Worm (Caenorhabditis elegans) whole organism, late embryonic: ENCODE measurements around the gene grl-12.
A peak's percentile ranks its signal among the peaks of the same experiment; 100 is the strongest.

Experiments used
- C08G9.2 ChIP-seq: sonication (generic microtip); optimal IDR thresholded peaks from 2 replicates; lab custom pipeline; 2016; ENCODE audit warnings: mild to moderate bottlenecking, missing genetic modification characterization, moderate library complexity, missing compliant biosample characterization
- C38D4.7 ChIP-seq: fragments of 200-800 bp; sonication (Bioruptor generic); optimal IDR thresholded peaks from 2 replicates; lab custom pipeline; 2018; ENCODE audit warnings: mild to moderate bottlenecking, missing genetic modification characterization, moderate library complexity, missing compliant biosample characterization
- F13H6.1 ChIP-seq: sonication (generic microtip); optimal IDR thresholded peaks from 2 replicates; lab custom pipeline; 2016; ENCODE audit warnings: missing genetic modification characterization, missing compliant biosample characterization
- K02D7.2 ChIP-seq: sonication (generic microtip); optimal IDR thresholded peaks from 2 replicates; lab custom pipeline; 2017; ENCODE audit warnings: mild to moderate bottlenecking, missing genetic modification characterization, missing compliant biosample characterization
- T23F11.4 ChIP-seq: fragments of 200-800 bp; sonication (Bioruptor generic); optimal IDR thresholded peaks from 2 replicates; lab custom pipeline; 2018; ENCODE audit warnings: mild to moderate bottlenecking, missing genetic modification characterization, missing compliant biosample characterization
- Y22D7AL.16 ChIP-seq: sonication (generic microtip); optimal IDR thresholded peaks from 2 replicates; lab custom pipeline; 2016; ENCODE audit warnings: missing genetic modification characterization, missing compliant biosample characterization
- ahr-1 ChIP-seq: sonication (generic microtip); optimal IDR thresholded peaks from 2 replicates; lab custom pipeline; 2016; ENCODE audit warnings: missing genetic modification characterization, missing compliant biosample characterization
- ceh-14 ChIP-seq: sonication (generic microtip); optimal IDR thresholded peaks from 2 replicates; lab custom pipeline; 2016; ENCODE audit warnings: missing genotype, missing genetic modification characterization, missing compliant biosample characterization
- ceh-19 ChIP-seq: fragments of 200-800 bp; sonication (Bioruptor generic); optimal IDR thresholded peaks from 2 replicates; lab custom pipeline; 2018; ENCODE audit warnings: mild to moderate bottlenecking, missing genetic modification characterization, missing compliant biosample characterization
- ceh-2 ChIP-seq: sonication (generic microtip); optimal IDR thresholded peaks from 2 replicates; lab custom pipeline; 2016; ENCODE audit warnings: missing genotype, missing genetic modification characterization, missing compliant biosample characterization
- ceh-24 ChIP-seq: sonication (generic microtip); optimal IDR thresholded peaks from 2 replicates; lab custom pipeline; 2016; ENCODE audit warnings: mild to moderate bottlenecking, missing genetic modification characterization, missing compliant biosample characterization
- ceh-31 ChIP-seq: sonication (generic microtip); optimal IDR thresholded peaks from 2 replicates; lab custom pipeline; 2016; ENCODE audit warnings: missing genetic modification characterization, missing compliant biosample characterization
- ceh-34 ChIP-seq: sonication (generic microtip); optimal IDR thresholded peaks from 2 replicates; lab custom pipeline; 2016; ENCODE audit warnings: mild to moderate bottlenecking, missing genetic modification characterization, missing compliant biosample characterization
- ceh-45 ChIP-seq: fragments of 200-800 bp; sonication (Bioruptor generic); IDR thresholded peaks from 2 replicates; pipeline ENCODE4 v1.3.6; 2022; ENCODE audit warnings: missing genetic modification reagents, missing genetic modification characterization, missing compliant biosample characterization
- ceh-9 ChIP-seq: sonication (generic microtip); optimal IDR thresholded peaks from 2 replicates; lab custom pipeline; 2016; ENCODE audit warnings: mild to moderate bottlenecking, missing genetic modification characterization, inconsistent platforms, missing compliant biosample characterization
- dmd-4 ChIP-seq: sonication (generic microtip); optimal IDR thresholded peaks from 2 replicates; lab custom pipeline; 2016; ENCODE audit warnings: borderline replicate concordance, missing genetic modification characterization, missing compliant biosample characterization
- eyg-1 ChIP-seq: sonication (generic microtip); optimal IDR thresholded peaks from 2 replicates; lab custom pipeline; 2016; ENCODE audit warnings: missing genotype, missing genetic modification characterization, missing compliant biosample characterization
- fax-1 ChIP-seq: sonication (generic microtip); optimal IDR thresholded peaks from 2 replicates; lab custom pipeline; 2016; ENCODE audit warnings: missing genotype, missing genetic modification characterization, missing compliant biosample characterization
- hlh-15 ChIP-seq: sonication (generic microtip); optimal IDR thresholded peaks from 2 replicates; lab custom pipeline; 2016; ENCODE audit warnings: missing genetic modification characterization, missing compliant biosample characterization
- hlh-30 ChIP-seq: sonication (generic microtip); optimal IDR thresholded peaks from 2 replicates; lab custom pipeline; 2017; ENCODE audit warnings: antibody characterized with exemption, missing genetic modification characterization, missing compliant biosample characterization; ENCODE audit not compliant: insufficient read depth
- hlh-6 ChIP-seq: sonication (generic microtip); optimal IDR thresholded peaks from 2 replicates; lab custom pipeline; 2016; ENCODE audit warnings: missing genotype, missing genetic modification characterization, missing compliant biosample characterization
- lim-6 ChIP-seq: sonication (generic microtip); optimal IDR thresholded peaks from 2 replicates; lab custom pipeline; 2016; ENCODE audit warnings: missing genetic modification characterization, missing compliant biosample characterization
- lin-11 ChIP-seq: fragments of 200-800 bp; sonication (Bioruptor generic); optimal IDR thresholded peaks from 2 replicates; lab custom pipeline; 2018; ENCODE audit warnings: mild to moderate bottlenecking, missing genetic modification characterization, missing compliant biosample characterization
- madf-2 ChIP-seq: sonication (generic microtip); optimal IDR thresholded peaks from 2 replicates; lab custom pipeline; 2017; ENCODE audit warnings: missing genetic modification characterization, missing compliant biosample characterization
- nfya-1 ChIP-seq: sonication (generic microtip); optimal IDR thresholded peaks from 2 replicates; lab custom pipeline; 2017; ENCODE audit warnings: missing genetic modification characterization, mild to moderate bottlenecking, missing compliant biosample characterization, antibody characterized with exemption, moderate library complexity
- nhr-11 ChIP-seq: fragments of 150-350 bp; optimal IDR thresholded peaks from 2 replicates; lab custom pipeline; 2014; ENCODE audit warnings: missing biosample characterization, missing genetic modification characterization
- nhr-232 ChIP-seq: sonication (generic microtip); optimal IDR thresholded peaks from 2 replicates; lab custom pipeline; 2016; ENCODE audit warnings: missing genetic modification characterization, missing compliant biosample characterization
- npax-4 ChIP-seq: sonication (generic microtip); optimal IDR thresholded peaks from 2 replicates; lab custom pipeline; 2016; ENCODE audit warnings: missing genetic modification characterization, missing compliant biosample characterization
- pag-3 ChIP-seq: sonication (generic microtip); optimal IDR thresholded peaks from 2 replicates; lab custom pipeline; 2016; ENCODE audit warnings: missing compliant biosample characterization, missing genetic modification characterization, borderline replicate concordance
- pat-9 ChIP-seq: fragments of 200-800 bp; sonication (Bioruptor generic); optimal IDR thresholded peaks from 2 replicates; lab custom pipeline; 2018; ENCODE audit warnings: mild to moderate bottlenecking, missing genetic modification characterization, moderate library complexity, missing compliant biosample characterization
- pax-1 ChIP-seq: fragments of 150-350 bp; optimal IDR thresholded peaks from 2 replicates; lab custom pipeline; 2014; ENCODE audit warnings: missing biosample characterization, missing genetic modification characterization
- pqm-1 ChIP-seq: sonication (generic microtip); optimal IDR thresholded peaks from 2 replicates; lab custom pipeline; 2016; ENCODE audit warnings: missing genetic modification characterization, missing compliant biosample characterization
- ref-2 ChIP-seq: sonication (generic microtip); optimal IDR thresholded peaks from 2 replicates; lab custom pipeline; 2016; ENCODE audit warnings: missing genetic modification characterization, missing compliant biosample characterization
- rnt-1 ChIP-seq: sonication (generic microtip); optimal IDR thresholded peaks from 2 replicates; lab custom pipeline; 2016; ENCODE audit warnings: missing genetic modification characterization, missing compliant biosample characterization
- sox-2 ChIP-seq: fragments of 200-800 bp; sonication (Bioruptor generic); IDR thresholded peaks from 2 replicates; pipeline ENCODE4 v1.3.6; 2022; ENCODE audit warnings: missing genetic modification reagents, missing genetic modification characterization, missing compliant biosample characterization
- tbx-2 ChIP-seq: sonication (generic microtip); optimal IDR thresholded peaks from 2 replicates; lab custom pipeline; 2016; ENCODE audit warnings: missing genetic modification characterization, missing compliant biosample characterization
- tbx-7 ChIP-seq: sonication (generic microtip); optimal IDR thresholded peaks from 2 replicates; lab custom pipeline; 2016; ENCODE audit warnings: missing genotype, missing genetic modification characterization, missing compliant biosample characterization
- ttx-3 ChIP-seq: sonication (generic microtip); optimal IDR thresholded peaks from 2 replicates; lab custom pipeline; 2016; ENCODE audit warnings: missing genetic modification reagents, missing genetic modification characterization, missing compliant biosample characterization
- unc-3 ChIP-seq, 2 experiments: fragments of 200-800 bp in 1 of 2; sonication (Bioruptor generic) in 1 of 2; sonication (generic microtip) in 1 of 2; conservative IDR thresholded peaks in 1 of 2; optimal IDR thresholded peaks in 1 of 2; 2 replicates each; pipeline versions ENCODE4 v1.3.6 to Lab custom; 2016 to 2022; ENCODE audit warnings: missing compliant biosample characterization in 2 of 2, missing genetic modification characterization in 2 of 2, missing genetic modification reagents in 1 of 2
- unc-42 ChIP-seq: sonication (generic microtip); optimal IDR thresholded peaks from 2 replicates; lab custom pipeline; 2016; ENCODE audit warnings: missing genotype, missing genetic modification characterization, missing compliant biosample characterization
- unc-55 ChIP-seq: sonication (generic microtip); optimal IDR thresholded peaks from 2 replicates; lab custom pipeline; 2017; ENCODE audit warnings: missing biosample characterization, missing genetic modification reagents, missing genetic modification characterization
- unc-86 ChIP-seq: sonication (generic microtip); optimal IDR thresholded peaks from 2 replicates; lab custom pipeline; 2016; ENCODE audit warnings: missing genetic modification characterization, missing compliant biosample characterization
- zip-5 ChIP-seq: sonication (generic microtip); optimal IDR thresholded peaks from 2 replicates; lab custom pipeline; 2016; ENCODE audit warnings: missing genetic modification characterization, missing compliant biosample characterization
- ztf-16 ChIP-seq: sonication (generic microtip); optimal IDR thresholded peaks from 2 replicates; lab custom pipeline; 2017; ENCODE audit warnings: missing genetic modification characterization, missing compliant biosample characterization

Gene grl-12

DNA sequence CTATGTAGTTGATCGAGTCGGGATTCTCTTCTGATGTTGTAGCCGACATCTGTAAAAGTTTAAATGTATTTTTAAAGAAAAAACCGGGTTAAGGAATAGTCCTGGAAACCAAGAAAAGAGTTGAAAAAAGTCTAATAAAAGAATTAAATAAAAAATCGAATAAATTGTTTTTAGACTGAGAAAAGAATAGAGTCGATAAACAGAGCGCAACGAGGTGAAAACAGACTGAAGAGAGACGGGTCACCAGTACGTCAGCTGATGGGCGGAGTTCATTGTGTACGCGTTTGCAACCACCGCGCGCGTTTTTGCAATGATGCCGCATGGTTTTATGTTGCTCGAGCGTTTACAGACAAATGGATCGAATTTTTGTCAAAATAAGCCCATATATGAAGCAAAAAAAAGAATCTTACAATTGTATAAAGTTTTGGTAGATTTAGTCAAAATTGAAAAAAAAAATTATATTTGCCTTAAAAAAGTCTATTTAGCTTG, 5.5 kb downstream of the grl-12 start, which contains the start of gene atg-18 (continued):
- TF ChIP-seq ceh-14 (tag; lab: Kevin White, UChicago) = peak; percentile 51
- TF ChIP-seq pqm-1 (tag; lab: Kevin White, UChicago) = peak; percentile 36
- peak; percentile 43 for TF ChIP-seq ztf-16
- peak; percentile 63 for TF ChIP-seq unc-86 (tag; lab: Kevin White, UChicago)
- TF ChIP-seq hlh-15 = peak; percentile 32
- no peak for TF ChIP-seq ceh-45 (GFP tag; lab: Robert Waterston, UW)
- TF ChIP-seq ceh-9 = no peak
- TF ChIP-seq tbx-7 = peak; percentile 2
- no peak for TF ChIP-seq sox-2
- no peak for TF ChIP-seq ref-2 (tag; lab: Kevin White, UChicago)
- peak; percentile 65 for TF ChIP-seq ttx-3 (tag; lab: Kevin White, UChicago)
- no peak for TF ChIP-seq T23F11.4 (GFP tag; lab: Kevin White, UChicago)
- TF ChIP-seq hlh-6 (tag; lab: Kevin White, UChicago) = peak; percentile 37
- peak; percentile 81 for TF ChIP-seq ceh-31 (tag; lab: Kevin White, UChicago)
- peak; percentile 26 for TF ChIP-seq lin-11 (tag; lab: Kevin White, UChicago)
- no peak for TF ChIP-seq ceh-24
- no peak for TF ChIP-seq dmd-4 (tag; lab: Kevin White, UChicago)
- no peak for TF ChIP-seq Y22D7AL.16 (tag; lab: Kevin White, UChicago)
- TF ChIP-seq C38D4.7 (GFP tag; lab: Kevin White, UChicago) = peak; percentile 39
- TF ChIP-seq ceh-19 (GFP tag; lab: Kevin White, UChicago) = peak; percentile 62
- TF ChIP-seq F13H6.1 (tag; lab: Kevin White, UChicago) = peak; percentile 55
- peak; percentile 86 for TF ChIP-seq ceh-34 (tag; lab: Kevin White, UChicago)
- TF ChIP-seq nhr-232 = peak; percentile 35
- peak; percentile 36 for TF ChIP-seq K02D7.2
- no peak for TF ChIP-seq npax-4 (tag; lab: Kevin White, UChicago)
- TF ChIP-seq C08G9.2 = no peak
- TF ChIP-seq lim-6 (tag; lab: Kevin White, UChicago) = no peak
- no peak for TF ChIP-seq ahr-1 (tag; lab: Kevin White, UChicago)
- peak; percentile 82 for TF ChIP-seq tbx-2 (tag; lab: Kevin White, UChicago)
- peak; percentile 21 for TF ChIP-seq pat-9 (tag; lab: Kevin White, UChicago)
- peak; percentile 95 for TF ChIP-seq hlh-30
- peak; percentile 23 for TF ChIP-seq madf-2
- no peak for TF ChIP-seq pag-3 (tag; lab: Kevin White, UChicago)
- TF ChIP-seq nfya-1 = peak; percentile 68
- TF ChIP-seq fax-1 (tag; lab: Kevin White, UChicago) = peak; percentile 50
- no peak for TF ChIP-seq unc-3 (GFP tag; conservative IDR thresholded peaks at IDR 0.05; lab: Robert Waterston, UW)
- peak; percentile 63 for TF ChIP-seq unc-3 (tag; optimal IDR thresholded peaks at IDR 0.05; lab: Kevin White, UChicago)
- no peak for TF ChIP-seq pax-1 (tag; lab: Kevin White, UChicago)
- peak; percentile 41 for TF ChIP-seq rnt-1 (tag; lab: Kevin White, UChicago)
- no peak for TF ChIP-seq nhr-11 (tag; lab: Kevin White, UChicago)
- no peak for TF ChIP-seq unc-55 (GFP tag; lab: Kevin White, UChicago)
- no peak for TF ChIP-seq eyg-1 (tag; lab: Kevin White, UChicago)
- no peak for TF ChIP-seq zip-5

DNA sequence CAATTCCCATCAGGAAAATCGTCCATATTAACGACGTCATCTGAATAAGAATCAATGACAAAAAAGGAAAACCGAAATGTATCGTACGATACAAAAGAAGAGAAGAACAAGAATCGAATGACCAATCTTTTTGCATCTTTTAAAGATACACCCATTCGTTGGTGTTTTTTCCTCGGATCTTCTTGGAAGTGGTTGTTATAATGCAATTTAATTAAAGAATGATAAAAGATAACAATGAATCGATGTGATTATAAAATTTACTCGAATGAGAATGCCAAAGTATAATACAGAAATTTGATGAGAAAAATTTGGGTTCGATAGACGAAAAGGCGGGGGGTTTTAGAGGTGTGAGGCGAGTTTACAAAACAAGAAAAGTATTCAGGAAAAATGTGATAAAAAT, 7.8 kb downstream of the grl-12 start, which contains the start of gene F41E6.12:
Gene F41E6.12 (minus strand): TSS at position 101 of the 400 bp plus-strand sequence.
- no peak for TF ChIP-seq C08G9.2
- TF ChIP-seq ceh-34 (tag; lab: Kevin White, UChicago) = no peak
- no peak for TF ChIP-seq ceh-9
- TF ChIP-seq unc-42 (tag; lab: Kevin White, UChicago) = no peak
- no peak for TF ChIP-seq tbx-7
- TF ChIP-seq ceh-2 (tag; lab: Kevin White, UChicago) = no peak
- TF ChIP-seq ceh-31 (tag; lab: Kevin White, UChicago) = no peak
- TF ChIP-seq fax-1 (tag; lab: Kevin White, UChicago) = no peak
- TF ChIP-seq, all 69 proteins: peak for 0
